Fruit fly (Drosophila melanogaster) whole organism, prepupa: Measurements from ENCODE around the gene btn.

Source experiments
- CG8632 ChIP-seq: fragments of 200-800 bp; sonication (Bioruptor generic); optimal IDR thresholded peaks from 3 replicates; lab custom pipeline; 2016; ENCODE audit warnings: missing biosample characterization, missing genetic modification characterization
- Eip93F ChIP-seq: fragments of 200-800 bp; sonication (Bioruptor generic); optimal IDR thresholded peaks from 2 replicates; lab custom pipeline; 2016; ENCODE audit warnings: missing biosample characterization, mild to moderate bottlenecking, missing genetic modification characterization
- net ChIP-seq: fragments of 200-800 bp; sonication (Bioruptor generic); optimal IDR thresholded peaks from 3 replicates; lab custom pipeline; 2016; ENCODE audit warnings: missing biosample characterization, missing genetic modification characterization
- vri ChIP-seq: fragments of 200-800 bp; sonication (Bioruptor generic); optimal IDR thresholded peaks from 3 replicates; lab custom pipeline; 2016; ENCODE audit warnings: missing biosample characterization, mild to moderate bottlenecking, missing genetic modification characterization

- TF ChIP-seq vri (GFP tag; lab: Kevin White, UChicago): no peak
- TF ChIP-seq net (GFP tag; lab: Kevin White, UChicago): no peak
- TF ChIP-seq Eip93F (GFP tag; lab: Kevin White, UChicago): no peak
- no peak for TF ChIP-seq CG8632 (GFP tag; lab: Kevin White, UChicago)
These were observed 48.4 kb upstream of the btn start for dm6 chr3R:22634549-22635410.
